Fruit fly (Drosophila melanogaster) whole organism, embryonic: ENCODE results near the gene CG14000.
A peak's percentile ranks its signal among the peaks of the same experiment; 100 is the strongest.

ENCODE experiments used
- Atf3 ChIP-seq: fragments of 200-800 bp; sonication (Bioruptor generic); optimal IDR thresholded peaks from 3 replicates; lab custom pipeline; 2016; ENCODE audit warnings: missing biosample characterization, missing genetic modification characterization
- CG10431 ChIP-seq: fragments of 200-800 bp; sonication (Bioruptor generic); optimal IDR thresholded peaks from 3 replicates; lab custom pipeline; 2018; ENCODE audit warnings: missing biosample characterization, mild to moderate bottlenecking, missing genetic modification characterization
- CG10959 ChIP-seq: fragments of 200-800 bp; sonication (Bioruptor generic); IDR thresholded peaks from 2 replicates; pipeline ENCODE4 v1.3.6; 2022; ENCODE audit warnings: missing biosample characterization, missing genetic modification characterization
- CG13287 ChIP-seq: fragments of 200-800 bp; sonication (Bioruptor generic); IDR thresholded peaks from 2 replicates; pipeline ENCODE4 v1.3.6; 2022; ENCODE audit warnings: missing biosample characterization, missing genetic modification characterization; ENCODE audit not compliant: partially characterized antibody
- CG13624 ChIP-seq: fragments of 200-800 bp; sonication (Bioruptor generic); optimal IDR thresholded peaks from 2 replicates; lab custom pipeline; 2016; ENCODE audit warnings: missing biosample characterization, missing genetic modification characterization
- CG15479 ChIP-seq: fragments of 200-800 bp; sonication (Bioruptor generic); optimal IDR thresholded peaks from 3 replicates; lab custom pipeline; 2019; ENCODE audit warnings: missing biosample characterization, mild to moderate bottlenecking, missing genetic modification characterization, moderate library complexity
- CG17361 ChIP-seq: fragments of 200-800 bp; sonication (Bioruptor generic); IDR thresholded peaks from 3 replicates; pipeline ENCODE4 v1.3.6; 2022; ENCODE audit warnings: missing biosample characterization, missing genetic modification characterization
- CG2889 ChIP-seq: fragments of 200-800 bp; sonication (Bioruptor generic); IDR thresholded peaks from 3 replicates; pipeline ENCODE4 v1.3.6; 2022; ENCODE audit warnings: missing biosample characterization, missing genetic modification characterization
- CG30431 ChIP-seq: fragments of 200-800 bp; sonication (Bioruptor generic); optimal IDR thresholded peaks from 2 replicates; lab custom pipeline; 2017; ENCODE audit warnings: missing biosample characterization, missing genetic modification characterization
- CG4282 ChIP-seq: fragments of 200-800 bp; sonication (Bioruptor generic); optimal IDR thresholded peaks from 2 replicates; lab custom pipeline; 2016; ENCODE audit warnings: missing biosample characterization, missing genetic modification characterization
- CG6765 ChIP-seq: fragments of 200-800 bp; sonication (Bioruptor generic); optimal IDR thresholded peaks from 3 replicates; lab custom pipeline; 2017; ENCODE audit warnings: missing biosample characterization, mild to moderate bottlenecking, missing genetic modification characterization
- CG6791 ChIP-seq: fragments of 200-800 bp; sonication (Bioruptor generic); IDR thresholded peaks from 3 replicates; pipeline ENCODE4 v1.3.6; 2022; ENCODE audit warnings: missing biosample characterization, missing genetic modification characterization; ENCODE audit not compliant: partially characterized antibody
- CHES-1-like ChIP-seq: fragments of 200-800 bp; sonication (Bioruptor generic); optimal IDR thresholded peaks from 2 replicates; lab custom pipeline; 2016; ENCODE audit warnings: missing biosample characterization, missing genetic modification characterization
- Chrac-16 ChIP-seq: fragments of 200-800 bp; sonication (Bioruptor generic); optimal IDR thresholded peaks from 3 replicates; lab custom pipeline; 2016; ENCODE audit warnings: missing biosample characterization, missing genetic modification characterization
- Dad ChIP-seq: fragments of 200-800 bp; sonication (Bioruptor generic); optimal IDR thresholded peaks from 3 replicates; lab custom pipeline; 2016; ENCODE audit warnings: missing biosample characterization, missing genetic modification characterization
- Ets97D ChIP-seq: fragments of 200-800 bp; sonication (Bioruptor generic); optimal IDR thresholded peaks from 3 replicates; lab custom pipeline; 2016; ENCODE audit warnings: missing biosample characterization, missing genetic modification characterization
- Fer1 ChIP-seq: fragments of 200-800 bp; sonication (Bioruptor generic); optimal IDR thresholded peaks from 2 replicates; lab custom pipeline; 2017; ENCODE audit warnings: missing biosample characterization, mild to moderate bottlenecking, missing genetic modification characterization
- Lhr ChIP-seq: fragments of 200-800 bp; sonication (Bioruptor generic); optimal IDR thresholded peaks from 3 replicates; lab custom pipeline; 2017; ENCODE audit warnings: mild to moderate bottlenecking, missing biosample characterization, missing genetic modification reagents, missing genetic modification characterization
- MBD-R2 ChIP-seq: fragments of 200-800 bp; sonication (Bioruptor generic); IDR thresholded peaks from 2 replicates; pipeline ENCODE4 v1.3.6; 2022; ENCODE audit warnings: missing biosample characterization, missing genetic modification characterization
- Poxn ChIP-seq: fragments of 200-800 bp; sonication (Bioruptor generic); IDR thresholded peaks from 2 replicates; pipeline ENCODE4 v1.3.6; 2022; ENCODE audit warnings: missing biosample characterization, missing genetic modification characterization
- Rfx ChIP-seq: fragments of 200-800 bp; sonication (Bioruptor generic); IDR thresholded peaks from 2 replicates; pipeline ENCODE4 v1.3.6; 2022; ENCODE audit warnings: missing biosample characterization, missing genetic modification characterization
- Trl ChIP-seq, 3 experiments: fragments of >200 bp in 2 of 3; fragments of 200-800 bp in 1 of 3; sonication (Bioruptor generic) in 1 of 3; optimal IDR thresholded peaks; 2 replicates in 1 of 3; 3 replicates in 2 of 3; lab custom pipeline; 2016 to 2017; ENCODE audit warnings: missing biosample characterization in 1 of 3, missing genetic modification characterization in 1 of 3
- az2 ChIP-seq: fragments of 200-800 bp; sonication (Bioruptor generic); optimal IDR thresholded peaks from 3 replicates; lab custom pipeline; 2016; ENCODE audit warnings: missing biosample characterization, missing genetic modification characterization
- cato ChIP-seq: fragments of 200-800 bp; sonication (Bioruptor generic); optimal IDR thresholded peaks from 2 replicates; lab custom pipeline; 2016; ENCODE audit warnings: missing biosample characterization, missing genetic modification characterization, borderline replicate concordance
- chn ChIP-seq: fragments of 200-800 bp; sonication (Bioruptor generic); optimal IDR thresholded peaks from 2 replicates; lab custom pipeline; 2016; ENCODE audit warnings: missing biosample characterization, missing genetic modification characterization
- eve ChIP-seq, 2 experiments: fragments of >200 bp; optimal IDR thresholded peaks; 2 replicates each; lab custom pipeline; 2017; ENCODE audit warnings: missing biosample characterization in 2 of 2, missing genetic modification characterization in 2 of 2
- gcm2 ChIP-seq: fragments of 200-800 bp; sonication (Bioruptor generic); optimal IDR thresholded peaks from 2 replicates; lab custom pipeline; 2016; ENCODE audit warnings: missing biosample characterization, missing genetic modification characterization
- otp ChIP-seq: fragments of 200-800 bp; sonication (Bioruptor generic); IDR thresholded peaks from 3 replicates; pipeline ENCODE4, ENCODE4 v1.3.6; 2022; ENCODE audit warnings: missing biosample characterization, missing genetic modification characterization
- salm ChIP-seq: fragments of 200-800 bp; sonication (Bioruptor generic); optimal IDR thresholded peaks from 2 replicates; lab custom pipeline; 2018; ENCODE audit warnings: missing biosample characterization, mild to moderate bottlenecking, missing genetic modification characterization
- shn ChIP-seq: fragments of 200-800 bp; sonication (Bioruptor generic); optimal IDR thresholded peaks from 3 replicates; lab custom pipeline; 2016; ENCODE audit warnings: missing biosample characterization, missing genetic modification characterization
- sim ChIP-seq: fragments of 200-800 bp; sonication (Bioruptor generic); IDR thresholded peaks from 2 replicates; pipeline ENCODE4 v1.3.6; 2022; ENCODE audit warnings: missing biosample characterization, missing genetic modification characterization
- sima ChIP-seq: fragments of 200-800 bp; sonication (Bioruptor generic); optimal IDR thresholded peaks from 2 replicates; lab custom pipeline; 2016; ENCODE audit warnings: missing biosample characterization, missing genetic modification characterization
- sqz ChIP-seq: fragments of 200-800 bp; sonication (Bioruptor generic); optimal IDR thresholded peaks from 3 replicates; lab custom pipeline; 2018; ENCODE audit warnings: missing biosample characterization, mild to moderate bottlenecking, missing genetic modification characterization
- stc ChIP-seq: fragments of 200-800 bp; sonication (Bioruptor generic); IDR thresholded peaks from 2 replicates; pipeline ENCODE4 v1.3.6; 2022; ENCODE audit warnings: missing biosample characterization, missing genetic modification characterization
- tll ChIP-seq, 2 experiments: fragments of 200-800 bp in 1 of 2; fragments of >200 bp in 1 of 2; sonication (Bioruptor generic) in 1 of 2; optimal IDR thresholded peaks; 2 replicates each; lab custom pipeline; 2017 to 2019; ENCODE audit warnings: missing biosample characterization in 2 of 2, missing genetic modification characterization in 2 of 2, mild to moderate bottlenecking in 1 of 2, moderate library complexity in 1 of 2
- wek ChIP-seq: fragments of 200-800 bp; sonication (Bioruptor generic); optimal IDR thresholded peaks from 3 replicates; lab custom pipeline; 2018; ENCODE audit warnings: missing biosample characterization, mild to moderate bottlenecking, missing genetic modification characterization, moderate library complexity
- wor ChIP-seq: fragments of 200-800 bp; sonication (Bioruptor generic); IDR thresholded peaks from 2 replicates; pipeline ENCODE4 v1.3.6; 2022; ENCODE audit warnings: missing biosample characterization, missing genetic modification characterization
- yki ChIP-seq: fragments of >200 bp; optimal IDR thresholded peaks from 3 replicates; lab custom pipeline; 2018

The CG14000 gene

DNA sequence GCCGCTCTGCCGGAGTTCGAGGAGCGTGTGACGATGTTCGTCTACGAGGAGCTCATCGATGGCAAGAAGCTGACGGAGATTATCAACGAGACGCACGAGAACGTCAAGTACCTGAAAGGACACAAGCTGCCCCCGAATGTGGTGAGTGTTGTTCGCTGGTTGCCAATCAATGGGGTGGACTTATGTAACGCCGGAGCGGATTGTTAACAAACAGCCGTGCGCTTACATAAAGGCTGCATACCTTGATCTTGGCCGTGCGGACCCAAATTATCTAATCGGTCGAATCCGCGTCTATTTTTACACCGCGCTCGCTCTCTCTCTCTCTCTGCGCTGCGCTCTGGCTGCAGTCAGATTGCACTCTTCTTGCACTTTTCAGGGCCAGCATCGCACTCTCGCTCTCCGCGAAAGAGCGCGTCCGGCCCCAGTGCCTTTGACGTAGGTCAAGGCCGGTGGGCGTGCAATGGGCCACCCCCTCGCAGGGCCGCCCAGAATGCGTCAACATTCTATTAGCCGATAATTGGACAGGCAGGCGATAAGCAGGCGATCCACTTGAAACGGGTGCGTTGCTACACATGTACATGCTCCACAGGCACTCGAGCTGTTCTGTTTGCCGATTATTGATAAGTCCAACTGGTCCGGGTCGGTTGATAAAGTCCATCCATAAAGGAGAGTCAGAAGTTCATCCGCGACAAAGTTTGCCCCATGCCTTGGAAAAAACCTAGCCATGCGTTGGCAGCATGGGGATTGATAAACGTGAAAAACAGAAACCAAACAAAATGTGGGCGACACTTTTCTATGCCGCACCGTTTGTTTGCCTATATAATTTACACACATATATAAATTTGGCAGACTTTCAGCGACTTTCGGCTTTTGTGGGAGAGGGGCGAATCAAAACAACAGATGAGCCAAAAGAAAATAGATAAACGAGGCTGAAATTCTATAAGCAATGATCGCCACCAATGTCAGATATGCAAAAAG is 34.5 kb upstream of the CG14000 start (continued):
- TF ChIP-seq cato (GFP tag; lab: Kevin White, UChicago) (no peak), Trl (optimal IDR thresholded peaks at IDR 0.05; lab: Kevin White, UChicago) (peak in 1 of 2 experiments; percentile 87), Trl (GFP tag; optimal IDR thresholded peaks at IDR 0.05; lab: Kevin White, UChicago) (peak; percentile 3), otp (GFP tag; lab: Robert Waterston, UW) (0 out of 3 replicates have a peak, but pooled peaks have one; percentile 18), CG17361 (GFP tag; lab: Robert Waterston, UW) (no peak), CG2889 (GFP tag; lab: Robert Waterston, UW) (no peak), eve (GFP tag; optimal IDR thresholded peaks at IDR 0.05; lab: Kevin White, UChicago) (no peak), shn (GFP tag; lab: Kevin White, UChicago) (peak; percentile 13), CG10431 (GFP tag; lab: Kevin White, UChicago) (no peak), CG15479 (peak; percentile 14), CG13287 (GFP tag; lab: Robert Waterston, UW) (no peak), chn (GFP tag; lab: Kevin White, UChicago) (peak; percentile 47), sqz (no peak), Poxn (no peak), Fer1 (GFP tag; lab: Kevin White, UChicago) (no peak), yki (lab: Kevin White, UChicago) (peak; percentile 67), CG30431 (GFP tag; lab: Kevin White, UChicago) (no peak), Chrac-16 (GFP tag; lab: Kevin White, UChicago) (no peak), salm (peak; percentile 25), sim (GFP tag; lab: Robert Waterston, UW) (no peak), sima (GFP tag; lab: Kevin White, UChicago) (no peak), az2 (no peak), stc (no peak), Atf3 (GFP tag; lab: Kevin White, UChicago) (no peak), Dad (GFP tag; lab: Kevin White, UChicago) (peak; percentile 34), CHES-1-like (GFP tag; lab: Kevin White, UChicago) (no peak), Ets97D (GFP tag; lab: Kevin White, UChicago) (no peak), CG6765 (no peak), Rfx (peak; percentile 21; the same call in 1 of the 2 replicates), wek (no peak), CG10959 (GFP tag; lab: Robert Waterston, UW) (0 out of 2 replicates have a peak, but pooled peaks have one; percentile 14), CG6791 (GFP tag; lab: Robert Waterston, UW) (no peak), wor (GFP tag; lab: Robert Waterston, UW) (no peak), Lhr (GFP tag; lab: Kevin White, UChicago) (no peak), tll (GFP tag; optimal IDR thresholded peaks at IDR 0.05; lab: Kevin White, UChicago) (no peak), MBD-R2 (GFP tag; lab: Robert Waterston, UW) (peak; percentile 27; the same call in 1 of the 2 replicates), CG13624 (GFP tag; lab: Kevin White, UChicago) (peak; percentile 39), CG4282 (GFP tag; lab: Kevin White, UChicago) (no peak), gcm2 (GFP tag; lab: Kevin White, UChicago) (no peak)
